Fruit fly (Drosophila melanogaster) whole organism, embryonic: Measurements from ENCODE around the gene mAChR-B.

Experiments
- Atf6 ChIP-seq: fragments of 200-800 bp; sonication (Bioruptor generic); IDR thresholded peaks from 2 replicates; pipeline ENCODE4 v1.3.6; 2022; ENCODE audit warnings: missing biosample characterization, missing genetic modification characterization
- CG10959 ChIP-seq: fragments of 200-800 bp; sonication (Bioruptor generic); IDR thresholded peaks from 2 replicates; pipeline ENCODE4 v1.3.6; 2022; ENCODE audit warnings: missing biosample characterization, missing genetic modification characterization
- CG11398 ChIP-seq: fragments of 200-800 bp; sonication (Bioruptor generic); optimal IDR thresholded peaks from 2 replicates; lab custom pipeline; 2016; ENCODE audit warnings: missing biosample characterization, missing genetic modification characterization
- Tbp ChIP-seq: fragments of >200 bp; optimal IDR thresholded peaks from 2 replicates; lab custom pipeline; 2018; ENCODE audit warnings: missing biosample characterization, missing genetic modification characterization
- gsb ChIP-seq: fragments of 200-800 bp; sonication (Bioruptor generic); IDR thresholded peaks from 2 replicates; pipeline ENCODE4 v1.3.6; 2022; ENCODE audit warnings: missing biosample characterization, missing genetic modification characterization
- pan ChIP-seq, 4 experiments: fragments of >200 bp in 3 of 4; fragments of 200-800 bp in 1 of 4; sonication (Bioruptor generic) in 1 of 4; optimal IDR thresholded peaks in 3 of 4; IDR thresholded peaks in 1 of 4; 2 replicates each; pipeline versions ENCODE4 v1.3.6 to Lab custom; 2017 to 2022; ENCODE audit warnings: missing biosample characterization in 2 of 4, missing genetic modification characterization in 2 of 4, mixed read lengths in 1 of 4
- tup ChIP-seq: fragments of 200-800 bp; sonication (Bioruptor generic); optimal IDR thresholded peaks from 2 replicates; lab custom pipeline; 2016; ENCODE audit warnings: missing biosample characterization, mild to moderate bottlenecking, missing genetic modification characterization, moderate library complexity

- TF ChIP-seq CG11398: no peak
- no peak for TF ChIP-seq pan (optimal IDR thresholded peaks at IDR 0.05; lab: Kevin White, UChicago)
- TF ChIP-seq pan (GFP tag; optimal IDR thresholded peaks at IDR 0.05 in 1 of 2, IDR thresholded peaks at IDR 0.05 in 1 of 2): no peak
- TF ChIP-seq Tbp (GFP tag; lab: Kevin White, UChicago): no peak
- TF ChIP-seq gsb (GFP tag; lab: Robert Waterston, UW): no peak
- TF ChIP-seq CG10959: no peak
- no peak for TF ChIP-seq Atf6 (GFP tag; lab: Robert Waterston, UW)
- TF ChIP-seq tup: no peak
Measured at dm6 chr3R:8106909-8107841, 48.1 kb downstream of the mAChR-B start.
